Worm (Caenorhabditis elegans): ENCODE results near the gene Y11D7A.3.

DNA sequence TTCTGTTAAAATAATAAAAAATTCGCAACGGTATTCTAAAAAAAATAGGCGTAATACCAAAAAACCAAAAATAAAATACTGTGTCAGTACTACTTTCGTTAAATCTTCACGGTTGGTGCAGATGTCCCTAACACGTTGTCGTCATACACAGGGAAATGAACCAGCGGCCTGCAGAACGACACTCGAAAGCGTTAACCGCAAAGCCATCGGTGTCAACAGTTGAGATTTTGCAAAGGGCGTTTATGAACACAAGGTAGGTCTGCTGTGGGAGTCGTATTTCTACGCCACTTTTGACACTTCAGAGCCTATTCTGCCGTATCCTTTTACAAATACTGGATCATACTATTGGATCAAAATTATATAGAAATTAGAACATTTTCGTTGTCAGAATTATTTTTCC, 41.7 kb upstream of the Y11D7A.3 start:
- TF ChIP-seq ztf-11 (tag; optimal IDR thresholded peaks at IDR 0.05) (no peak), lsy-2 (tag; optimal IDR thresholded peaks at IDR 0.05) (peak in 1 of 2 experiments; percentile 17), blmp-1 (tag; optimal IDR thresholded peaks at IDR 0.05; ENCODE audit: insufficient read depth) (no peak), lin-39 (tag; optimal IDR thresholded peaks at IDR 0.05) (no peak), elt-1 (tag; optimal IDR thresholded peaks at IDR 0.05) (no peak), nhr-237 (tag; optimal IDR thresholded peaks at IDR 0.05) (no peak), ceh-82 (tag; optimal IDR thresholded peaks at IDR 0.05) (no peak), R02D3.7 (tag; optimal IDR thresholded peaks at IDR 0.05) (no peak), unc-39 (tag; optimal IDR thresholded peaks at IDR 0.05) (no peak), skn-1 (tag; optimal IDR thresholded peaks at IDR 0.05) (no peak)

All from whole organism, L2 larva.